Fruit fly (Drosophila melanogaster) S2 (cell line): Measurements from ENCODE around the gene CG4995.
A peak's percentile ranks its signal among the peaks of the same experiment; 100 is the strongest.

Experiments
- CG8478 ChIP-seq: fragments of >200 bp; optimal IDR thresholded peaks from 2 replicates; lab custom pipeline; 2018
- CTCF ChIP-seq, 2 experiments: fragments of >200 bp; optimal IDR thresholded peaks; 2 replicates each; lab custom pipeline; 2018

The CG4995 gene

DNA sequence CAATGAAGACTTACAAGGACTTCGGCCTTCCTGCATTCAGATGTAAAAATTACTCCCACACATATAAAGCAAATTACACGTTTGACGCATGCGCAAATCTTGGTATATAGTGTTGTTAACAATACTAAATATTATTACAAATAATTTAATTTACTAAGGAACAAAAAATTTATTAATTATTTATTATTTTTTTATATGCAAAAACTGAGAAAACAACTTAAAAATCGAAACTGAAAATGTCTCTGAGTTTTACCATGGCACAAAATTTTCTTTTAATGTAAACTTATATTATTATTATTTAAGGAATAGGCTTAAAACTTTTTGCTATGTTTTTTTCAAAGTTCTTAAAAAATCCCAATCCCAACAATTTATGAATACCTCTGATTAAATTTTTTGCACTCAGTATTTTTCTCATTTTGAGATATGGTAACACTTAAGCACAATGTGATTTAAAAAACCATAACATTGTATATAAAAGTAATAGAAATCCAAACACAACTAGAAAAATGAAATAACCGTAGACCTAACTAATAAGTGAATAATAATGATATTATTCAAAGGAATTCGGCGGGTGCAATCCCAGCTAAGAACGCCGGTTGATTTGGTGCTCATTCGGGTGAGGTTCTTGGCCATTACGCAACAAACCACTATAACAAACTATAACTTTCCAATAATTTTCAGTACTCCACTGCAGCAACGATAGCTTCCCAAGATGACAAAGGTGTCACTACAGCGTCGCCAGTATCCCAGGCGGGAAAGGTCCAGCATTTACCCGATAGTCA is 9.0 kb downstream of the CG4995 start, which contains the start of the genes Schip1 and Cox10:
Schip1 (minus strand) TSS at position 51 of the 782 bp plus-strand sequence.
Cox10 (plus strand) TSS at position 406 of the 782 bp plus-strand sequence.
- TF ChIP-seq CTCF (optimal IDR thresholded peaks at IDR 0.05; lab: Kevin White, UChicago) (no peak), CG8478 (lab: Kevin White, UChicago) (no peak)

DNA sequence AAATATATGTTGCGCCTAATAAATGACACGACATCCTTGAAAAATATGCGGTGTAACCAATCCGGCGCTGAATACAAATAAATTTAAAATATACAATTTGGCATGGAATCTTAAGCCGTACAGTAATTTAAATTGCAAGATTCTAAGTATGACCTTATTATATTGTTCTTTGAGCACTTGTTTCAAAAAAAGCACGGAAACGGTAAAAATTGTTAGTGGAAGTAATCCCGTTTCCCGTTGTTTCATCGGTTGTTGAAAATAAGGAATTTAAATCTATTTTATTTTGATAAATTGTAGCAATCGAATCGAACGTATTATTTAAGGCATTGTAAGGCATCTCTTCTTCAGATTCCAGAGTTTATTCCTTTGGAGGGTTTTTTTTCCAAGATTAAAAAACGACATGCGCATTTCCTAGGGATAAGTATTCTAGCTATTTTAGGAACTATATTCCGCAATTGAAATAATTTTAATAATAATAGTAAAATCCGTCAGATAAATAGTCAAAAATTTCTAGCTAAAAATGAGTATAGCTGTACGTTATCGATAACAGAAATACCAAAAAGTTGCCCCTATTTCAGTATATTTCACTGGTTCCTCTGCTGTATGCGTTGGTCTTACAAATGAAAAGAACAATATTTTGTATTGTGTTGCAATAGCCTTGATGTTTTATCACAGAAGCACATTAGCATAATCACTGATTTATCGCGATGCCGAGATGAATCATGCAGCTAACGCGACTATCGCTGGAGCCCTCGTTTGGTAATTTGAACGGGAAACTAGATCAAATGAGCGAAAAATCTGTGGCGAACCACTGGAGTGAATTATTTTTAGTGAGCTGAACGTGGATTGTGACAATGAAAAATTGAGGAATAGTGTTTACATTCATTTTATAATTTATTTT is 11.1 kb downstream of the CG4995 start, which contains the start of gene GATAd:
GATAd (plus strand) TSS at position 644 of the 901 bp plus-strand sequence.
- no peak for TF ChIP-seq CG8478 (lab: Kevin White, UChicago)
- TF ChIP-seq CTCF (optimal IDR thresholded peaks at IDR 0.05; lab: Kevin White, UChicago): peak in 1 of 2 experiments; percentile 1

DNA sequence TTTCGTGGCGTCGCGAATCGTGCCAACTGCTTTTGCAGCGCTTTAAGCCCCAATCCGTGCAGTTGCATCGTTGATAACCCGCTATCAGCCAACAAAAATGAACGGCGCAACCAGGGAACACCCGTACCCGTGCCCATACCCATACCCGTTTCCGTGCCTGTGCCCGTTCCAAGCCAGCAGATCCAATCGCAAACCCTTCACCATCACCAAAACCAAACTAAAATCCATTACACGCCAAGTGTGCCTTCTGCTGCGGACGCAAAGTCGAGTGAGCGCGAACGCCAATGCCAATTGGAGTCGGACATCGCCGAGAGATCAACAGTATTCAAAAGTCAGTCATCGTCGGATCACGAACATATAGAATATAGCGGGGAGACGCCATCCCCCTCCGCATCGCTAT is 11.9 kb downstream of the CG4995 start:
- no peak for TF ChIP-seq CG8478 (lab: Kevin White, UChicago)
- no peak for TF ChIP-seq CTCF (optimal IDR thresholded peaks at IDR 0.05; lab: Kevin White, UChicago)

DNA sequence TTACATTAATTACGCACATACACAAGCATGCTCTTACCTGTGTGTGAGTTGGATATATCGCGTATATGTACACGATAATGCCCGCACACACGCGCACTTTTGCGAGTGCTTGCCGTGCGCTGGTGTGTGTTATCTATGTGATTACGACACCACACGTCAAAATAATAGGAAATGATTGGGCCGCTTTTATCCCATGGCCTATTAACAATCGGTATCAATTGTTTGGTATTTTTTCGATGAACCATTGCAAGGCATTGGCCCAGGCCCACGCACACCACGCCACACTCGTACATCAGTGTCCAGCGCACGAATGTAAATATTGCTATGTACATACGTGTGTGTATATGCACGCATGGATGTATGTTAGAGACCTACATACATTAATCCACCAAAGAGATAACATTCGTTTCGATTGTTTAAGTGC is 12.6 kb downstream of the CG4995 start:
- TF ChIP-seq CG8478 (lab: Kevin White, UChicago) (no peak), CTCF (optimal IDR thresholded peaks at IDR 0.05; lab: Kevin White, UChicago) (no peak)

DNA sequence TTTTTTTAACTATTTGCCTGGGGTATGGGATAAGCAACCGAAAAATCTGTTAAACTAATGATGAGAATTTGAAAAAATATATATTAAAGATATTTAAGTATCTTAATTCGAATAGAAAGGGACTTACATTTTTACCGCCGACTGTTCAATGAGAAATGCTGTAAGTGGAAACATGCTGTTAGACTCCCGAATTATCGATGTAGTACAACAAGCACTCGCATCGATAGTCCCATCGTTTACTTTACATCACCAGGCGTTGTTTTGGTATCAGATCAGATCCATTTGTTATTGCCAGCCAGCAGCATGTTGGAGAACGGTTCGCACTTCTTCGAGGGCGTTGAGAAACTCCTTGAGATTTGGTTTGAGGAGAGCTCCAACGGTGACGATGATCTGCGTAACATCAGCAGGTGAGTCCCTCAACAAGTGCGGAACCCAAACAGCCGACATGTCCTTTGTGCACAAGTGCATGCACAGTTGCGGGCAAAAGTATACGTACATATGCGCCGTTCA is 17.0 kb downstream of the CG4995 start, which contains the start of gene SamDC:
SamDC (plus strand) TSS at position 246 of the 510 bp plus-strand sequence.
- TF ChIP-seq CG8478 (lab: Kevin White, UChicago) (no peak), CTCF (optimal IDR thresholded peaks at IDR 0.05; lab: Kevin White, UChicago) (peak in 1 of 2 experiments; percentile 15)

DNA sequence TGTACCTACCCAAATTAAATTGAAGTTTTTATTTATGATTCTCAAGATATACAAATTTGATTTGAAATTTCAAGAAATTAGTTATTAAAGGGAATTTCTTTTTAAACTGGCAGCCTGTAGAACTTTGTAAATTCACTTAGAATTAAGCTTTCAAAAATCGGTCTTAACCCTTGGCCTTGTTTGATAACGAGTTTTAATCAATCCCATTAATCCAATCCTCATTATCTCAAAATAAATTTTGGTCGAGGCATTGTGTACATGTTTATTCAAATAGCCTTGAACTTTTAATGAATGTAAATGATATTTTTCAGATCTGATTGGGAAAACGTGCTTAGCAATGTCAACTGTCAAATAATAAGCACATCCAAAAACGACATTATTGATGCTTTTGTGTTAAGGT is 17.6 kb downstream of the CG4995 start:
- TF ChIP-seq CTCF (optimal IDR thresholded peaks at IDR 0.05; lab: Kevin White, UChicago) (no peak), CG8478 (lab: Kevin White, UChicago) (no peak)

DNA sequence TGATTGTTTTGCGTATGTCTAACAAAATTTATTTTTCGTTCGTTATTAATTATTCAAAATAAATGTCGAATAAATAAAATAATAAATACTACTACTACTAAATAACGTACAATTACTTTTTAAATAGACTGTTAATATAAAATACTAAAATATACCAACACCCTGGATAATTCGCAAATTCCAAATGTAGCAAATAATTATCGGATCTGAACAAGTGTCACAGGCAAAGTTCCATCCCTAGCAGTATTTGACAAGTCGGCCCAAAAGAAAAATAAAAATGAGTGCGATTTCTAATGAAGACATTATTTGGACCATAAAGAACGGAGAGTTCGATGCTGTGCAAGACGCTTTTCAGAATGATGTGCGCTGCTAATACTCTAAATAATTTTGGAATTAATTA is 19.1 kb downstream of the CG4995 start, which contains the start of gene CG31715:
CG31715 (plus strand) TSS at position 212 of the 400 bp plus-strand sequence.
- TF ChIP-seq CG8478 (lab: Kevin White, UChicago): no peak
- no peak for TF ChIP-seq CTCF (optimal IDR thresholded peaks at IDR 0.05; lab: Kevin White, UChicago)

- TF ChIP-seq CTCF (optimal IDR thresholded peaks at IDR 0.05; lab: Kevin White, UChicago): no peak
- no peak for TF ChIP-seq CG8478 (lab: Kevin White, UChicago)
These were observed 20.2 kb downstream of the CG4995 start, which contains the start of gene Sps2 for dm6 chr2L:10342471-10342870. Sps2 (plus strand) TSS chr2L:10342594.

DNA sequence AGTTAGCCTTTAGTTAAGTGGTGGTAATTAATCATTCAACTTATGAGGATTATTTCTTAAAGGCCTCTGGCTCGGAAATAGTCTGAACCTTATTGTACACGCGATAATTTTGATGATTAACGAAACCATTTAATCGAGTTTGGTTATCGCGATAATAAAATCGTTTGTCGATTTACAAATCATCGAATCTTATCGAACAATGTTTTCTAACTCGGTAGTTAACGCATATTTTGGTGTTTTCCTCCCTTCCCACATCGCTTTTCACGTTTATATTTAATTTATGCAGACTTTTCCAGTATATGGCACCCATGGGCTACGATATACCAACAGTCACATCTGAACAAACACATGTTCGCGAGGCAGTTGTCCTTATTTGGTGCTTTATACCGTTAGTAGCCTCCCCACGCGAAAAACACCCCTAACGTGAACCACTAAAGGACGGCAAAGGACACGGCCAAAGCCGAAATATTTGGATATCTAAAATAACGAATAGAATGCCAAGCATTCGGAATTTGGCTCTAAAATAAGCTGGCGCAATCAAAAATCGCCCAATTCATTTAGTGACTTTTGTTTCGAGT is 21.8 kb downstream of the CG4995 start, which contains the start of gene Frmd5:
Frmd5 (plus strand) TSS at position 414 of the 578 bp plus-strand sequence.
- TF ChIP-seq CTCF (optimal IDR thresholded peaks at IDR 0.05; lab: Kevin White, UChicago) (no peak), CG8478 (lab: Kevin White, UChicago) (no peak)

dm6 chr2L:10351130-10351529 is 28.9 kb downstream of the CG4995 start:
- TF ChIP-seq CG8478 (lab: Kevin White, UChicago): no peak
- no peak for TF ChIP-seq CTCF (optimal IDR thresholded peaks at IDR 0.05; lab: Kevin White, UChicago)

dm6 chr2L:10353871-10354270 is 31.6 kb downstream of the CG4995 start, which contains the start of gene CG34367:
CG34367 (minus strand) TSS chr2L:10353905.
- TF ChIP-seq CG8478 (lab: Kevin White, UChicago) (no peak), CTCF (optimal IDR thresholded peaks at IDR 0.05; lab: Kevin White, UChicago) (no peak)

DNA sequence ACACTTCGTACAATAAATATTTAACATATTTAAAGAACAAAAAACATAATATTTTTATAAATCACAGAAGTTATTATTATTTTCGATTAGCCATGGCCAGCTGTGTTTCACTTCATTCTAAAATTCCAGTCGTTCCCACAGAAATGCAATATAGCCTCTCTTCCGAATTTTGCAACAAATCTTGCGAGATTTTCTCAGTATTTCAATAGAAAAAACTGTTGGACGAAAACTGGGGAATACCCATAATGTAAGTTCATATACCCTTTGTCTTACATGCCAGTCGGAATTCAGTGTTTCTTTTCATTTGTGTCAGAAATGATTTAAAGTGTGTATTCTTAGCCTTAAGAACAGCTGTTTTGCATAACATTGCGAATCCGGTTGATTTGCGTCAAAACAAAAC is 34.2 kb downstream of the CG4995 start, which contains the start of the genes CtsL4 and ClpP:
CtsL4 (minus strand) TSS at position 90 of the 400 bp plus-strand sequence.
ClpP (plus strand) TSS at position 288 of the 400 bp plus-strand sequence.
- TF ChIP-seq CG8478 (lab: Kevin White, UChicago) (no peak), CTCF (optimal IDR thresholded peaks at IDR 0.05; lab: Kevin White, UChicago) (no peak)

- TF ChIP-seq CTCF (optimal IDR thresholded peaks at IDR 0.05; lab: Kevin White, UChicago): no peak
- TF ChIP-seq CG8478 (lab: Kevin White, UChicago): no peak
These were observed 40.3 kb downstream of the CG4995 start, which contains the start of the genes Cand1 and pim for dm6 chr2L:10362408-10363067. Cand1 (minus strand) TSS chr2L:10362707. pim (plus strand) TSS chr2L:10362989.
